Fruit fly (Drosophila melanogaster) whole organism, wandering third instar larva: ENCODE data around the gene elB.
A peak's percentile ranks its signal among the peaks of the same experiment; 100 is the strongest.

Experiments
- Abd-B ChIP-seq: fragments of >200 bp; optimal IDR thresholded peaks from 2 replicates; lab custom pipeline; 2017; ENCODE audit warnings: missing biosample characterization, missing genetic modification characterization
- CG32264 ChIP-seq: fragments of 200-800 bp; sonication (Bioruptor generic); optimal IDR thresholded peaks from 2 replicates; lab custom pipeline; 2016; ENCODE audit warnings: missing biosample characterization, missing genetic modification characterization
- CG9705 ChIP-seq: fragments of 200-800 bp; sonication (Bioruptor generic); optimal IDR thresholded peaks from 2 replicates; lab custom pipeline; 2018; ENCODE audit warnings: missing biosample characterization, mild to moderate bottlenecking, missing genetic modification characterization
- CrebA ChIP-seq: fragments of 200-800 bp; sonication (Bioruptor generic); optimal IDR thresholded peaks from 2 replicates; lab custom pipeline; 2016; ENCODE audit warnings: missing biosample characterization, mild to moderate bottlenecking, missing genetic modification characterization, borderline replicate concordance
- Dfd ChIP-seq: fragments of >200 bp; optimal IDR thresholded peaks from 2 replicates; lab custom pipeline; 2017; ENCODE audit warnings: missing biosample characterization, missing genetic modification characterization
- Dif ChIP-seq: fragments of 200-275, 200-300 bp; sonication (Bioruptor generic); optimal IDR thresholded peaks from 2 replicates; lab custom pipeline; 2018; ENCODE audit warnings: missing biosample characterization, missing genetic modification characterization; ENCODE audit not compliant: partially characterized antibody
- GATAd ChIP-seq: sonication (Bioruptor generic); optimal IDR thresholded peaks from 2 replicates; lab custom pipeline; 2016; ENCODE audit warnings: missing biosample characterization, missing genetic modification characterization
- HLH106 ChIP-seq: fragments of 200-800 bp; optimal IDR thresholded peaks from 3 replicates; lab custom pipeline; 2019; ENCODE audit warnings: missing biosample characterization, mild to moderate bottlenecking, missing genetic modification characterization, moderate library complexity
- Hnf4 ChIP-seq: fragments of 200-800 bp; sonication (Bioruptor generic); optimal IDR thresholded peaks from 2 replicates; lab custom pipeline; 2016; ENCODE audit warnings: missing biosample characterization, mild to moderate bottlenecking, missing genetic modification characterization
- Hr78 ChIP-seq: fragments of >200 bp; optimal IDR thresholded peaks from 2 replicates; lab custom pipeline; 2017; ENCODE audit warnings: missing biosample characterization, missing genetic modification characterization
- Hr83 ChIP-seq: fragments of 200-300 bp; sonication (Bioruptor generic); optimal IDR thresholded peaks from 2 replicates; lab custom pipeline; 2016; ENCODE audit warnings: missing biosample characterization, mild to moderate bottlenecking, missing genetic modification characterization, moderate library complexity; ENCODE audit not compliant: poor library complexity, severe bottlenecking
- Jra ChIP-seq: sonication (Bioruptor generic); optimal IDR thresholded peaks from 2 replicates; lab custom pipeline; 2016; ENCODE audit warnings: missing biosample characterization, missing genetic modification characterization
- Mio ChIP-seq: sonication (Bioruptor generic); optimal IDR thresholded peaks from 2 replicates; lab custom pipeline; 2016; ENCODE audit warnings: missing biosample characterization, missing genetic modification characterization
- Myc ChIP-seq: fragments of >200 bp; optimal IDR thresholded peaks from 2 replicates; lab custom pipeline; 2017
- N ChIP-seq: fragments of >200 bp; optimal IDR thresholded peaks from 2 replicates; lab custom pipeline; 2018; ENCODE audit warnings: missing biosample characterization, missing external identifiers, missing genetic modification characterization
- OdsH ChIP-seq: fragments of 200-800 bp; sonication (Bioruptor generic); optimal IDR thresholded peaks from 2 replicates; lab custom pipeline; 2016; ENCODE audit warnings: missing biosample characterization, mild to moderate bottlenecking, missing genetic modification characterization
- Rel ChIP-seq, 2 experiments: fragments of 200-800 bp; sonication (Bioruptor generic) in 1 of 2; optimal IDR thresholded peaks; 2 replicates in 1 of 2; 3 replicates in 1 of 2; lab custom pipeline; 2016 to 2019; ENCODE audit warnings: mild to moderate bottlenecking in 2 of 2, missing biosample characterization in 2 of 2, missing genetic modification characterization in 2 of 2, moderate library complexity in 1 of 2
- Sp1 ChIP-seq: fragments of 200-800 bp; sonication (Bioruptor generic); optimal IDR thresholded peaks from 3 replicates; lab custom pipeline; 2019; ENCODE audit warnings: missing biosample characterization, mild to moderate bottlenecking, missing genetic modification characterization, moderate library complexity
- Vsx2 ChIP-seq: fragments of 200-300, 225-300 bp; sonication (Bioruptor generic); optimal IDR thresholded peaks from 2 replicates; lab custom pipeline; 2018; ENCODE audit warnings: missing biosample characterization, missing genetic modification characterization; ENCODE audit not compliant: partially characterized antibody
- br ChIP-seq: fragments of 200-800 bp; sonication (Bioruptor generic); optimal IDR thresholded peaks from 2 replicates; lab custom pipeline; 2016; ENCODE audit warnings: missing biosample characterization, missing genetic modification characterization
- brk ChIP-seq: fragments of 200-800 bp; sonication (Bioruptor generic); optimal IDR thresholded peaks from 2 replicates; lab custom pipeline; 2016; ENCODE audit warnings: missing biosample characterization, mild to moderate bottlenecking, missing genetic modification characterization
- dl ChIP-seq, 2 experiments: fragments of 175-275, 200-275 bp in 1 of 2; fragments of 200-275 bp in 1 of 2; sonication (Bioruptor generic); optimal IDR thresholded peaks; lab custom pipeline; 2018; ENCODE audit warnings: mild to moderate bottlenecking in 2 of 2, missing biosample characterization in 2 of 2, missing genetic modification characterization in 2 of 2, moderate library complexity in 2 of 2; ENCODE audit not compliant: partially characterized antibody in 2 of 2, insufficient read depth in 1 of 2
- dmrt93B ChIP-seq: fragments of 200-800 bp; sonication (Bioruptor generic); optimal IDR thresholded peaks from 2 replicates; lab custom pipeline; 2018; ENCODE audit warnings: missing biosample characterization, mild to moderate bottlenecking, missing genetic modification characterization
- dsf ChIP-seq: sonication (Bioruptor generic); optimal IDR thresholded peaks from 2 replicates; lab custom pipeline; 2016; ENCODE audit warnings: missing biosample characterization, missing genetic modification characterization, borderline replicate concordance
- ey ChIP-seq: fragments of 200-800 bp; sonication (Bioruptor generic); optimal IDR thresholded peaks from 2 replicates; lab custom pipeline; 2016; ENCODE audit warnings: missing biosample characterization, missing genetic modification characterization
- foxo ChIP-seq, 2 experiments: fragments of 200-800 bp; sonication (Bioruptor generic); optimal IDR thresholded peaks; 2 replicates in 1 of 2; 3 replicates in 1 of 2; lab custom pipeline; 2016 to 2017; ENCODE audit warnings: missing biosample characterization in 2 of 2, missing genetic modification characterization in 2 of 2
- fru ChIP-seq: fragments of 200-800 bp; sonication (Bioruptor generic); optimal IDR thresholded peaks from 3 replicates; lab custom pipeline; 2016; ENCODE audit warnings: missing biosample characterization, mild to moderate bottlenecking, missing genetic modification characterization
- h ChIP-seq: fragments of 200-800 bp; sonication (Bioruptor generic); optimal IDR thresholded peaks from 3 replicates; lab custom pipeline; 2016; ENCODE audit warnings: missing biosample characterization, mild to moderate bottlenecking, missing genetic modification characterization
- jim ChIP-seq: fragments of 175-275, 200-325 bp; sonication (Bioruptor generic); optimal IDR thresholded peaks from 2 replicates; lab custom pipeline; 2016; ENCODE audit warnings: missing biosample characterization, mild to moderate bottlenecking, missing genetic modification characterization
- lola ChIP-seq: fragments of >200 bp; optimal IDR thresholded peaks from 2 replicates; lab custom pipeline; 2017; ENCODE audit warnings: missing biosample characterization, missing genetic modification characterization
- pan ChIP-seq: fragments of >200 bp; optimal IDR thresholded peaks from 2 replicates; lab custom pipeline; 2017
- psq ChIP-seq: fragments of 200-800 bp; sonication (Bioruptor generic); optimal IDR thresholded peaks from 3 replicates; lab custom pipeline; 2017; ENCODE audit warnings: missing biosample characterization, mild to moderate bottlenecking, missing genetic modification characterization, moderate library complexity
- rgr ChIP-seq: fragments of 200-800 bp; sonication (Bioruptor generic); optimal IDR thresholded peaks from 3 replicates; lab custom pipeline; 2016; ENCODE audit warnings: missing biosample characterization, mild to moderate bottlenecking, missing genetic modification characterization
- sage ChIP-seq: fragments of 200-800 bp; sonication (Bioruptor generic); optimal IDR thresholded peaks from 2 replicates; lab custom pipeline; 2016; ENCODE audit warnings: missing biosample characterization, mild to moderate bottlenecking, missing genetic modification characterization
- sv ChIP-seq: fragments of 200-800 bp; sonication (Bioruptor generic); optimal IDR thresholded peaks from 3 replicates; lab custom pipeline; 2016; ENCODE audit warnings: missing biosample characterization, missing genetic modification characterization
- tai ChIP-seq: sonication (Bioruptor generic); optimal IDR thresholded peaks from 2 replicates; lab custom pipeline; 2016; ENCODE audit warnings: missing biosample characterization, missing genetic modification characterization
- usp ChIP-seq: fragments of >200 bp; optimal IDR thresholded peaks from 2 replicates; lab custom pipeline; 2017; ENCODE audit warnings: missing biosample characterization, missing genetic modification characterization
- woc ChIP-seq: sonication (Bioruptor generic); optimal IDR thresholded peaks from 2 replicates; lab custom pipeline; 2016; ENCODE audit warnings: missing biosample characterization, mild to moderate bottlenecking, missing genetic modification characterization

elB gene

dm6 chr2L:14361281-14361680, 48.1 kb downstream of the elB start:
- TF ChIP-seq fru (GFP tag; lab: Kevin White, UChicago) (no peak), OdsH (no peak), sv (GFP tag; lab: Kevin White, UChicago) (no peak), dmrt93B (GFP tag; lab: Kevin White, UChicago) (no peak), Dfd (GFP tag; lab: Kevin White, UChicago) (no peak), Rel (GFP tag; optimal IDR thresholded peaks at IDR 0.05; lab: Kevin White, UChicago) (no peak), Rel (tag; optimal IDR thresholded peaks at IDR 0.05; lab: Kevin White, UChicago) (no peak), HLH106 (tag; lab: Kevin White, UChicago) (no peak), woc (no peak), brk (GFP tag; lab: Kevin White, UChicago) (no peak), sage (GFP tag; lab: Kevin White, UChicago) (no peak), Hr78 (GFP tag; lab: Kevin White, UChicago) (no peak), Mio (GFP tag; lab: Kevin White, UChicago) (no peak), jim (GFP tag; lab: Kevin White, UChicago) (no peak), dl (GFP tag; optimal IDR thresholded peaks at IDR 0.05; lab: Kevin White, UChicago; ENCODE audit: insufficient read depth in 1 of 2, partially characterized antibody in 2 of 2) (no peak)
- TF ChIP-seq, all 38 proteins: peak for 0

- TF ChIP-seq tai (GFP tag; lab: Kevin White, UChicago) (no peak), Hnf4 (GFP tag; lab: Kevin White, UChicago) (peak; percentile 26), sv (GFP tag; lab: Kevin White, UChicago) (no peak), Abd-B (GFP tag; lab: Kevin White, UChicago) (no peak), Mio (GFP tag; lab: Kevin White, UChicago) (no peak), brk (GFP tag; lab: Kevin White, UChicago) (peak; percentile 26), dl (GFP tag; optimal IDR thresholded peaks at IDR 0.05; lab: Kevin White, UChicago; ENCODE audit: insufficient read depth in 1 of 2, partially characterized antibody in 2 of 2) (no peak), HLH106 (tag; lab: Kevin White, UChicago) (peak; percentile 38), Dif (GFP tag; lab: Kevin White, UChicago) (no peak), psq (peak; percentile 27), ey (GFP tag; lab: Kevin White, UChicago) (peak; percentile 13), N (GFP tag; lab: Kevin White, UChicago) (no peak), CrebA (GFP tag; lab: Kevin White, UChicago) (no peak), h (no peak), dsf (no peak), usp (no peak), br (peak; percentile 34), jim (GFP tag; lab: Kevin White, UChicago) (no peak), Sp1 (GFP tag; lab: Kevin White, UChicago) (peak; percentile 34), Rel (GFP tag; optimal IDR thresholded peaks at IDR 0.05; lab: Kevin White, UChicago) (no peak), Rel (tag; optimal IDR thresholded peaks at IDR 0.05; lab: Kevin White, UChicago) (peak; percentile 24), woc (peak; percentile 89), lola (GFP tag; lab: Kevin White, UChicago) (no peak), OdsH (no peak), foxo (GFP tag; optimal IDR thresholded peaks at IDR 0.05; lab: Kevin White, UChicago) (peak in 1 of 2 experiments; percentile 44), Myc (lab: Kevin White, UChicago) (peak; percentile 99), CG9705 (GFP tag; lab: Kevin White, UChicago) (no peak), rgr (GFP tag; lab: Kevin White, UChicago) (peak; percentile 55), sage (GFP tag; lab: Kevin White, UChicago) (no peak), dmrt93B (GFP tag; lab: Kevin White, UChicago) (no peak), Hr83 (GFP tag; lab: Kevin White, UChicago) (no peak), pan (lab: Kevin White, UChicago) (no peak), GATAd (GFP tag; lab: Kevin White, UChicago) (no peak), Hr78 (GFP tag; lab: Kevin White, UChicago) (no peak), CG32264 (GFP tag; lab: Kevin White, UChicago) (no peak), Dfd (GFP tag; lab: Kevin White, UChicago) (no peak), fru (GFP tag; lab: Kevin White, UChicago) (peak; percentile 30), Jra (GFP tag; lab: Kevin White, UChicago) (peak; percentile 13), Vsx2 (GFP tag; lab: Kevin White, UChicago) (no peak)
Measured at dm6 chr2L:14358780-14359462, 50.4 kb downstream of the elB start, which contains the start of gene Pgant35A. Pgant35A (plus strand) TSS chr2L:14359252.
